Worm (Caenorhabditis elegans): Measurements from ENCODE around the gene nhr-163.

The nhr-163 gene

ce11 chrV:6997041-6997552, 11.3 kb upstream of the nhr-163 start, which contains the start of gene nhr-107 (continued):
- no peak for TF ChIP-seq cey-2 (tag; optimal IDR thresholded peaks at IDR 0.05; ENCODE audit: borderline replicate concordance, insufficient read depth)

ce11 chrV:6993999-6994398, 8.2 kb upstream of the nhr-163 start:
- TF ChIP-seq lin-29 (GFP tag; IDR thresholded peaks at IDR 0.05) (no peak), jun-1 (tag; optimal IDR thresholded peaks at IDR 0.05) (no peak), vab-7 (GFP tag; IDR thresholded peaks at IDR 0.05) (no peak), daf-12 (tag; optimal IDR thresholded peaks at IDR 0.05) (no peak), nhr-102 (tag; optimal IDR thresholded peaks at IDR 0.05) (no peak), ces-1 (GFP tag; optimal IDR thresholded peaks at IDR 0.05) (no peak), ama-1 (optimal IDR thresholded peaks at IDR 0.05) (no peak), T26A8.4 (GFP tag; IDR thresholded peaks at IDR 0.05) (no peak), dpl-1 (GFP tag; optimal IDR thresholded peaks at IDR 0.05) (peak; percentile 17), sdz-12 (GFP tag; optimal IDR thresholded peaks at IDR 0.05) (no peak), php-3 (GFP tag; IDR thresholded peaks at IDR 0.05) (no peak), D1046.2 (GFP tag; IDR thresholded peaks at IDR 0.05) (no peak), Y75B8A.6 (GFP tag; IDR thresholded peaks at IDR 0.05) (no peak), F49E8.2 (tag; optimal IDR thresholded peaks at IDR 0.05; ENCODE audit: borderline replicate concordance) (no peak), pqm-1 (tag; optimal IDR thresholded peaks at IDR 0.05) (peak; percentile 5), zip-11 (GFP tag; IDR thresholded peaks at IDR 0.05) (no peak), ceh-82 (tag; optimal IDR thresholded peaks at IDR 0.05) (no peak), ceh-44 (GFP tag; IDR thresholded peaks at IDR 0.05) (no peak), mdl-1 (tag; optimal IDR thresholded peaks at IDR 0.05) (peak in 1 of 2 experiments; percentile 66), lir-3 (tag; optimal IDR thresholded peaks at IDR 0.05) (no peak), ceh-32 (tag; optimal IDR thresholded peaks at IDR 0.05; ENCODE audit: poor library complexity) (no peak), spr-3 (GFP tag; optimal IDR thresholded peaks at IDR 0.05) (no peak), zfp-3 (GFP tag; conservative IDR thresholded peaks at IDR 0.05) (no peak), madf-9 (GFP tag; conservative IDR thresholded peaks at IDR 0.05) (no peak), Y5F2A.4 (GFP tag; optimal IDR thresholded peaks at IDR 0.05) (no peak), nhr-28 (tag; optimal IDR thresholded peaks at IDR 0.05) (peak; percentile 84), ztf-11 (tag; optimal IDR thresholded peaks at IDR 0.05) (no peak), daf-8 (GFP tag; IDR thresholded peaks at IDR 0.05) (no peak), duxl-1 (tag; optimal IDR thresholded peaks at IDR 0.05; ENCODE audit: poor library complexity) (no peak), unc-62 (GFP tag; optimal IDR thresholded peaks at IDR 0.05 in 1 of 2) (no peak), unc-62 (tag; optimal IDR thresholded peaks at IDR 0.05) (no peak), mxl-3 (GFP tag; optimal IDR thresholded peaks at IDR 0.05) (peak; percentile 4), nhr-25 (tag; optimal IDR thresholded peaks at IDR 0.05; ENCODE audit: borderline replicate concordance, insufficient read depth) (no peak), lin-1 (GFP tag; IDR thresholded peaks at IDR 0.05) (no peak), attf-4 (tag; optimal IDR thresholded peaks at IDR 0.05) (no peak), unc-130 (GFP tag; optimal IDR thresholded peaks at IDR 0.05) (no peak), nhr-6 (tag; optimal IDR thresholded peaks at IDR 0.05) (peak; percentile 41), saeg-2 (GFP tag; IDR thresholded peaks at IDR 0.05) (no peak), tra-1 (GFP tag; IDR thresholded peaks at IDR 0.05) (no peak), ceh-28 (tag; optimal IDR thresholded peaks at IDR 0.05) (no peak), R02D3.7 (tag; optimal IDR thresholded peaks at IDR 0.05) (no peak), dmd-9 (GFP tag; IDR thresholded peaks at IDR 0.05) (no peak), nhr-41 (GFP tag; IDR thresholded peaks at IDR 0.05) (no peak), lin-15B (tag; optimal IDR thresholded peaks at IDR 0.05) (no peak), mep-1 (tag; optimal IDR thresholded peaks at IDR 0.05) (peak; percentile 14), egl-27 (tag; optimal IDR thresholded peaks at IDR 0.05) (no peak), lim-7 (GFP tag; IDR thresholded peaks at IDR 0.05) (no peak), Y105C5A.15 (GFP tag; IDR thresholded peaks at IDR 0.05) (no peak), nhr-111 (GFP tag; optimal IDR thresholded peaks at IDR 0.05) (no peak)
